Fruit fly (Drosophila melanogaster): ENCODE measurements around the gene Hml.

Gene Hml

DNA sequence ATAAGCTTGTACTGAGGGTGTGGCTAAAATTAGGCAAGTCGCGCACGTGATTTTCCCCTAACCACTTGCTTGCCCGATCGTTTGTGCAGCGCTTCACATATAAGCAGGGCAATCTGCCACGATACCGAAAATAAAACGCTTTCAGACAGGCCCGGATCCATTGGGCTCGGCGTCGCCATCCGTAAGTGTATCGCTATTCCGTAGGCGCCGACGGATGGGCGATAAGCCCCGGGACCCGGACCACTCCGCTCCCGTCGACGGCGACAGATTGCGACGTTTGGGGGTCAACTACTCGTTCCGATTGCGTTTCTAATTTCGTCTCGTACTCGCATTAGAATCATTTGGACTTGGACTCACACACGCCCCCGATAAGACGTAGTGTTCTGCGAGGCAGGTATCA, 16.5 kb downstream of the Hml start (continued):
- peak; percentile 84 for TF ChIP-seq bowl (GFP tag; IDR thresholded peaks at IDR 0.05)
- peak; percentile 68 for TF ChIP-seq klu (GFP tag; IDR thresholded peaks at IDR 0.05)
- peak; percentile 92 for TF ChIP-seq jumu (GFP tag; optimal IDR thresholded peaks at IDR 0.05)
- no peak for TF ChIP-seq CG34422 (GFP tag; IDR thresholded peaks at IDR 0.05)
- TF ChIP-seq tup (GFP tag; optimal IDR thresholded peaks at IDR 0.05), result peak; percentile 73
- peak; percentile 47 for TF ChIP-seq Dref (GFP tag; IDR thresholded peaks at IDR 0.05)
- peak; percentile 58 for TF ChIP-seq Fer2 (tag; optimal IDR thresholded peaks at IDR 0.05)
- TF ChIP-seq CG7786 (GFP tag; optimal IDR thresholded peaks at IDR 0.05), result peak; percentile 89
- no peak for TF ChIP-seq CG2202 (tag; optimal IDR thresholded peaks at IDR 0.05)
- peak; percentile 56 for TF ChIP-seq CG10462 (GFP tag; optimal IDR thresholded peaks at IDR 0.05)
- TF ChIP-seq slp2 (GFP tag; optimal IDR thresholded peaks at IDR 0.05), result peak; percentile 71
- TF ChIP-seq CG34376 (GFP tag; optimal IDR thresholded peaks at IDR 0.05), result peak; percentile 59
- TF ChIP-seq CG15269 (tag; optimal IDR thresholded peaks at IDR 0.05), result peak; percentile 92
- TF ChIP-seq Optix (GFP tag; IDR thresholded peaks at IDR 0.05), result peak; percentile 93
- peak; percentile 67 for TF ChIP-seq CG18011 (GFP tag; optimal IDR thresholded peaks at IDR 0.05)
- TF ChIP-seq kah (GFP tag; optimal IDR thresholded peaks at IDR 0.05), result no peak
- TF ChIP-seq CG5953 (GFP tag; IDR thresholded peaks at IDR 0.05), result peak; percentile 92
- TF ChIP-seq nerfin-2 (GFP tag; IDR thresholded peaks at IDR 0.05; ENCODE audit: partially characterized antibody), result no peak
- no peak for TF ChIP-seq vnd (GFP tag; IDR thresholded peaks at IDR 0.05; ENCODE audit: partially characterized antibody)
- peak; percentile 67; the same call in 1 of the 2 replicates for TF ChIP-seq ham (GFP tag; IDR thresholded peaks at IDR 0.05)
- TF ChIP-seq CG17385 (GFP tag; optimal IDR thresholded peaks at IDR 0.05), result peak; percentile 70
- TF ChIP-seq tin (GFP tag; optimal IDR thresholded peaks at IDR 0.05), result no peak
- peak; percentile 97 for TF ChIP-seq CG9932 (GFP tag; IDR thresholded peaks at IDR 0.05)
- peak; percentile 91 for TF ChIP-seq CG32532 (GFP tag; IDR thresholded peaks at IDR 0.05)
- peak; percentile 69 for TF ChIP-seq HHEX (GFP tag; optimal IDR thresholded peaks at IDR 0.05)
- no peak for TF ChIP-seq lab (GFP tag; optimal IDR thresholded peaks at IDR 0.05)
- no peak for TF ChIP-seq Nf-YC (tag; optimal IDR thresholded peaks at IDR 0.05)
- TF ChIP-seq CG4617 (GFP tag; optimal IDR thresholded peaks at IDR 0.05; ENCODE audit: borderline replicate concordance), result peak; percentile 69
- TF ChIP-seq zen2 (GFP tag; IDR thresholded peaks at IDR 0.05; ENCODE audit: partially characterized antibody), result no peak
- TF ChIP-seq caup (GFP tag; optimal IDR thresholded peaks at IDR 0.05; ENCODE audit: severe bottlenecking), result peak; percentile 49
- peak; percentile 78 for TF ChIP-seq Xrp1 (GFP tag; IDR thresholded peaks at IDR 0.05)
- peak; percentile 84 for TF ChIP-seq CG7372 (GFP tag; IDR thresholded peaks at IDR 0.05)
- no peak for TF ChIP-seq CG15514 (GFP tag; optimal IDR thresholded peaks at IDR 0.05)
- TF ChIP-seq abd-A (tag; optimal IDR thresholded peaks at IDR 0.05), result no peak
- TF ChIP-seq CG12104 (GFP tag; optimal IDR thresholded peaks at IDR 0.05), result no peak
- TF ChIP-seq insv (GFP tag; optimal IDR thresholded peaks at IDR 0.05), result no peak
- TF ChIP-seq Fer3 (tag; optimal IDR thresholded peaks at IDR 0.05), result peak; percentile 77
- TF ChIP-seq Sox102F (GFP tag; optimal IDR thresholded peaks at IDR 0.05), result peak; percentile 86
- peak; percentile 76 for TF ChIP-seq Camta (GFP tag; optimal IDR thresholded peaks at IDR 0.05)
- TF ChIP-seq CG3726 (GFP tag; IDR thresholded peaks at IDR 0.05), result 0 out of 3 replicates have a peak, but pooled peaks have one; percentile 57
- peak; percentile 90 for TF ChIP-seq pnt (GFP tag; optimal IDR thresholded peaks at IDR 0.05)
- peak; percentile 81 for TF ChIP-seq CG12659 (GFP tag; optimal IDR thresholded peaks at IDR 0.05)
- peak; percentile 62 for TF ChIP-seq oc (tag; optimal IDR thresholded peaks at IDR 0.05)
- TF ChIP-seq CG1024 (GFP tag; IDR thresholded peaks at IDR 0.05), result no peak
- peak; percentile 76 for TF ChIP-seq Side (GFP tag; optimal IDR thresholded peaks at IDR 0.05)
- TF ChIP-seq Meics (GFP tag; optimal IDR thresholded peaks at IDR 0.05), result peak; percentile 68
- no peak for TF ChIP-seq CG12071 (GFP tag; optimal IDR thresholded peaks at IDR 0.05)
- no peak for TF ChIP-seq hbn (GFP tag; IDR thresholded peaks at IDR 0.05; ENCODE audit: partially characterized antibody)
- TF ChIP-seq CG10959 (GFP tag; IDR thresholded peaks at IDR 0.05), result no peak
- TF ChIP-seq btn (GFP tag; optimal IDR thresholded peaks at IDR 0.05), result peak; percentile 9
